Worm (Caenorhabditis elegans) whole organism, late embryonic: ENCODE results near the gene F48E8.3.

Experiments
- C08G9.2 ChIP-seq: sonication (generic microtip); optimal IDR thresholded peaks from 2 replicates; lab custom pipeline; 2016; ENCODE audit warnings: mild to moderate bottlenecking, missing genetic modification characterization, moderate library complexity, missing compliant biosample characterization
- F13H6.1 ChIP-seq: sonication (generic microtip); optimal IDR thresholded peaks from 2 replicates; lab custom pipeline; 2016; ENCODE audit warnings: missing genetic modification characterization, missing compliant biosample characterization
- K09A11.1 ChIP-seq: sonication (generic microtip); optimal IDR thresholded peaks from 2 replicates; lab custom pipeline; 2017; ENCODE audit warnings: antibody characterized with exemption, mild to moderate bottlenecking, missing genetic modification characterization, missing compliant biosample characterization; ENCODE audit not compliant: insufficient read depth
- ahr-1 ChIP-seq: sonication (generic microtip); optimal IDR thresholded peaks from 2 replicates; lab custom pipeline; 2016; ENCODE audit warnings: missing genetic modification characterization, missing compliant biosample characterization
- ama-1 ChIP-seq: fragments of 150-350 bp; optimal IDR thresholded peaks from 2 replicates; lab custom pipeline; 2014
- ceh-2 ChIP-seq: sonication (generic microtip); optimal IDR thresholded peaks from 2 replicates; lab custom pipeline; 2016; ENCODE audit warnings: missing genotype, missing genetic modification characterization, missing compliant biosample characterization
- ceh-24 ChIP-seq: sonication (generic microtip); optimal IDR thresholded peaks from 2 replicates; lab custom pipeline; 2016; ENCODE audit warnings: mild to moderate bottlenecking, missing genetic modification characterization, missing compliant biosample characterization
- ceh-31 ChIP-seq: sonication (generic microtip); optimal IDR thresholded peaks from 2 replicates; lab custom pipeline; 2016; ENCODE audit warnings: missing genetic modification characterization, missing compliant biosample characterization
- elt-4 ChIP-seq: sonication (generic microtip); optimal IDR thresholded peaks from 2 replicates; lab custom pipeline; 2016; ENCODE audit warnings: missing genetic modification characterization, missing compliant biosample characterization
- ets-4 ChIP-seq: sonication (generic microtip); optimal IDR thresholded peaks from 2 replicates; lab custom pipeline; 2016; ENCODE audit warnings: missing genetic modification characterization, missing compliant biosample characterization
- eyg-1 ChIP-seq: sonication (generic microtip); optimal IDR thresholded peaks from 2 replicates; lab custom pipeline; 2016; ENCODE audit warnings: missing genotype, missing genetic modification characterization, missing compliant biosample characterization
- fax-1 ChIP-seq: sonication (generic microtip); optimal IDR thresholded peaks from 2 replicates; lab custom pipeline; 2016; ENCODE audit warnings: missing genotype, missing genetic modification characterization, missing compliant biosample characterization
- gmeb-2 ChIP-seq: sonication (generic microtip); optimal IDR thresholded peaks from 2 replicates; lab custom pipeline; 2016; ENCODE audit warnings: missing genetic modification characterization, inconsistent platforms, missing compliant biosample characterization
- hlh-13 ChIP-seq: fragments of 200-800 bp; sonication (Bioruptor generic); optimal IDR thresholded peaks from 2 replicates; lab custom pipeline; 2018; ENCODE audit warnings: mild to moderate bottlenecking, missing genetic modification characterization, missing compliant biosample characterization
- hlh-15 ChIP-seq: sonication (generic microtip); optimal IDR thresholded peaks from 2 replicates; lab custom pipeline; 2016; ENCODE audit warnings: missing genetic modification characterization, missing compliant biosample characterization
- hlh-30 ChIP-seq: sonication (generic microtip); optimal IDR thresholded peaks from 2 replicates; lab custom pipeline; 2017; ENCODE audit warnings: antibody characterized with exemption, missing genetic modification characterization, missing compliant biosample characterization; ENCODE audit not compliant: insufficient read depth
- hlh-8 ChIP-seq: sonication (generic microtip); optimal IDR thresholded peaks from 2 replicates; lab custom pipeline; 2016; ENCODE audit warnings: missing genotype, missing genetic modification characterization, missing compliant biosample characterization
- lin-11 ChIP-seq: fragments of 200-800 bp; sonication (Bioruptor generic); optimal IDR thresholded peaks from 2 replicates; lab custom pipeline; 2018; ENCODE audit warnings: mild to moderate bottlenecking, missing genetic modification characterization, missing compliant biosample characterization
- nhr-11 ChIP-seq: fragments of 150-350 bp; optimal IDR thresholded peaks from 2 replicates; lab custom pipeline; 2014; ENCODE audit warnings: missing biosample characterization, missing genetic modification characterization
- npax-4 ChIP-seq: sonication (generic microtip); optimal IDR thresholded peaks from 2 replicates; lab custom pipeline; 2016; ENCODE audit warnings: missing genetic modification characterization, missing compliant biosample characterization
- odd-2 ChIP-seq: sonication (generic microtip); optimal IDR thresholded peaks from 2 replicates; lab custom pipeline; 2017; ENCODE audit warnings: antibody characterized with exemption, mild to moderate bottlenecking, missing genetic modification characterization, missing compliant biosample characterization
- pag-3 ChIP-seq: sonication (generic microtip); optimal IDR thresholded peaks from 2 replicates; lab custom pipeline; 2016; ENCODE audit warnings: missing compliant biosample characterization, missing genetic modification characterization, borderline replicate concordance
- pat-9 ChIP-seq: fragments of 200-800 bp; sonication (Bioruptor generic); optimal IDR thresholded peaks from 2 replicates; lab custom pipeline; 2018; ENCODE audit warnings: mild to moderate bottlenecking, missing genetic modification characterization, moderate library complexity, missing compliant biosample characterization
- pha-4 ChIP-seq: fragments of 150-350 bp; optimal IDR thresholded peaks from 2 replicates; lab custom pipeline; 2018; ENCODE audit warnings: missing biosample characterization, missing genetic modification reagents, missing genetic modification characterization
- pqm-1 ChIP-seq: sonication (generic microtip); optimal IDR thresholded peaks from 2 replicates; lab custom pipeline; 2016; ENCODE audit warnings: missing genetic modification characterization, missing compliant biosample characterization
- rnt-1 ChIP-seq: sonication (generic microtip); optimal IDR thresholded peaks from 2 replicates; lab custom pipeline; 2016; ENCODE audit warnings: missing genetic modification characterization, missing compliant biosample characterization
- sox-2 ChIP-seq: fragments of 200-800 bp; sonication (Bioruptor generic); IDR thresholded peaks from 2 replicates; pipeline ENCODE4 v1.3.6; 2022; ENCODE audit warnings: missing genetic modification reagents, missing genetic modification characterization, missing compliant biosample characterization
- sox-4 ChIP-seq: sonication (generic microtip); optimal IDR thresholded peaks from 2 replicates; lab custom pipeline; 2017; ENCODE audit warnings: mild to moderate bottlenecking, missing genetic modification characterization, inconsistent platforms, missing compliant biosample characterization
- unc-42 ChIP-seq: sonication (generic microtip); optimal IDR thresholded peaks from 2 replicates; lab custom pipeline; 2016; ENCODE audit warnings: missing genotype, missing genetic modification characterization, missing compliant biosample characterization
- unc-55 ChIP-seq: sonication (generic microtip); optimal IDR thresholded peaks from 2 replicates; lab custom pipeline; 2017; ENCODE audit warnings: missing biosample characterization, missing genetic modification reagents, missing genetic modification characterization
- unc-86 ChIP-seq: sonication (generic microtip); optimal IDR thresholded peaks from 2 replicates; lab custom pipeline; 2016; ENCODE audit warnings: missing genetic modification characterization, missing compliant biosample characterization
- zip-5 ChIP-seq: sonication (generic microtip); optimal IDR thresholded peaks from 2 replicates; lab custom pipeline; 2016; ENCODE audit warnings: missing genetic modification characterization, missing compliant biosample characterization
- ztf-16 ChIP-seq: sonication (generic microtip); optimal IDR thresholded peaks from 2 replicates; lab custom pipeline; 2017; ENCODE audit warnings: missing genetic modification characterization, missing compliant biosample characterization

Gene F48E8.3

ce11 chrIII:5472693-5473092 is 11.5 kb downstream of the F48E8.3 start:
- TF ChIP-seq ama-1 (lab: Kevin White, UChicago): no peak
- no peak for TF ChIP-seq npax-4 (tag; lab: Kevin White, UChicago)
- no peak for TF ChIP-seq rnt-1 (tag; lab: Kevin White, UChicago)
- no peak for TF ChIP-seq C08G9.2 (tag; lab: Kevin White, UChicago)
- TF ChIP-seq fax-1: no peak
- TF ChIP-seq pat-9 (tag; lab: Kevin White, UChicago): no peak

ce11 chrIII:5474176-5474575 is 13.0 kb downstream of the F48E8.3 start, which contains the start of gene lon-1:
TSS of gene lon-1 (plus strand) at chrIII:5474476.
- no peak for TF ChIP-seq zip-5
- TF ChIP-seq hlh-30 (tag; lab: Kevin White, UChicago): no peak
- no peak for TF ChIP-seq K09A11.1 (tag; lab: Kevin White, UChicago)
- TF ChIP-seq sox-2: no peak

- TF ChIP-seq hlh-15 (tag; lab: Kevin White, UChicago): no peak
- TF ChIP-seq ets-4 (tag; lab: Kevin White, UChicago): no peak
- TF ChIP-seq ceh-2: no peak
- TF ChIP-seq hlh-30 (tag; lab: Kevin White, UChicago): no peak
- TF ChIP-seq odd-2 (tag; lab: Kevin White, UChicago): no peak
- TF ChIP-seq hlh-13 (GFP tag; lab: Kevin White, UChicago): no peak
- TF ChIP-seq gmeb-2: no peak
- TF ChIP-seq lin-11: no peak
- TF ChIP-seq ahr-1: no peak
- TF ChIP-seq unc-86 (tag; lab: Kevin White, UChicago): no peak
- no peak for TF ChIP-seq ceh-31 (tag; lab: Kevin White, UChicago)
- TF ChIP-seq hlh-8: no peak
These were observed 16.8 kb downstream of the F48E8.3 start, which contains the start of gene R02F2.10 for ce11 chrIII:5478011-5478410. TSS of gene R02F2.10 (plus strand) at chrIII:5478311.

ce11 chrIII:5478824-5479368 is 17.7 kb downstream of the F48E8.3 start, which contains the start of the genes R02F2.6 and R02F2.5:
TSS of gene R02F2.6 (minus strand) at chrIII:5478924.
TSS of gene R02F2.5 (plus strand) at chrIII:5479318.
- no peak for TF ChIP-seq C08G9.2 (tag; lab: Kevin White, UChicago)
- no peak for TF ChIP-seq npax-4 (tag; lab: Kevin White, UChicago)
- TF ChIP-seq eyg-1 (tag; lab: Kevin White, UChicago): no peak
- TF ChIP-seq hlh-8: no peak
- TF ChIP-seq ceh-2: no peak
- no peak for TF ChIP-seq pha-4 (tag; lab: Kevin White, UChicago)

- no peak for TF ChIP-seq K09A11.1 (tag; lab: Kevin White, UChicago)
- no peak for TF ChIP-seq F13H6.1 (tag; lab: Kevin White, UChicago)
- TF ChIP-seq npax-4 (tag; lab: Kevin White, UChicago): no peak
- TF ChIP-seq ceh-24 (tag; lab: Kevin White, UChicago): no peak
- no peak for TF ChIP-seq pag-3 (tag; lab: Kevin White, UChicago)
- TF ChIP-seq nhr-11 (tag; lab: Kevin White, UChicago): no peak
- TF ChIP-seq gmeb-2: no peak
- TF ChIP-seq sox-4 (tag; lab: Kevin White, UChicago): no peak
- TF ChIP-seq sox-2: no peak
- no peak for TF ChIP-seq zip-5
- TF ChIP-seq pqm-1 (tag; lab: Kevin White, UChicago): no peak
- TF ChIP-seq ztf-16 (tag; lab: Kevin White, UChicago): no peak
- no peak for TF ChIP-seq unc-55 (GFP tag; lab: Kevin White, UChicago)
- no peak for TF ChIP-seq hlh-13 (GFP tag; lab: Kevin White, UChicago)
- no peak for TF ChIP-seq unc-42 (tag; lab: Kevin White, UChicago)
- TF ChIP-seq hlh-8: no peak
- TF ChIP-seq elt-4: no peak
- no peak for TF ChIP-seq ets-4 (tag; lab: Kevin White, UChicago)
These were observed 18.5 kb downstream of the F48E8.3 start for ce11 chrIII:5479493-5480167.
